Worm (Caenorhabditis elegans) whole organism, L4 larva: ENCODE results near the gene C50F7.6.

Source experiments
- F10B5.3 ChIP-seq: sonication (generic microtip); optimal IDR thresholded peaks from 2 replicates; lab custom pipeline; 2016; ENCODE audit warnings: mild to moderate bottlenecking, missing genetic modification characterization, missing compliant biosample characterization
- T26A8.4 ChIP-seq: fragments of 200-800 bp; sonication (Bioruptor generic); IDR thresholded peaks from 2 replicates; pipeline ENCODE4 v1.3.6; 2022; ENCODE audit warnings: missing genetic modification characterization, missing compliant biosample characterization
- ZK337.2 ChIP-seq: fragments of 200-800 bp; sonication (Bioruptor generic); IDR thresholded peaks from 2 replicates; pipeline ENCODE4 v1.3.6; 2022; ENCODE audit warnings: missing genetic modification reagents, missing genetic modification characterization, missing compliant biosample characterization
- ceh-82 ChIP-seq: sonication (generic microtip); optimal IDR thresholded peaks from 2 replicates; lab custom pipeline; 2017; ENCODE audit warnings: missing biosample characterization, missing genetic modification characterization
- ces-1 ChIP-seq: fragments of 150-350 bp; sonication (generic microtip); optimal IDR thresholded peaks from 4 replicates; lab custom pipeline; 2014; ENCODE audit warnings: missing biosample characterization, missing genetic modification reagents, missing genetic modification characterization
- jun-1 ChIP-seq: fragments of 150-350 bp; optimal IDR thresholded peaks from 2 replicates; lab custom pipeline; 2014; ENCODE audit warnings: missing biosample characterization, missing genetic modification reagents, missing genetic modification characterization
- lin-15B ChIP-seq: fragments of 150-350 bp; sonication (generic microtip); optimal IDR thresholded peaks from 3 replicates; lab custom pipeline; 2014; ENCODE audit warnings: missing biosample characterization, missing genetic modification characterization
- lin-39 ChIP-seq: fragments of 150-350 bp; optimal IDR thresholded peaks from 2 replicates; lab custom pipeline; 2014; ENCODE audit warnings: missing biosample characterization, missing genetic modification reagents, missing genetic modification characterization
- nhr-77 ChIP-seq: fragments of 150-350 bp; optimal IDR thresholded peaks from 2 replicates; lab custom pipeline; 2014; ENCODE audit warnings: missing biosample characterization, missing genetic modification characterization
- pha-4 ChIP-seq, 2 experiments: fragments of 150-350 bp in 1 of 2; fragments of 200-800 bp in 1 of 2; sonication (Bioruptor generic) in 1 of 2; IDR thresholded peaks in 1 of 2; optimal IDR thresholded peaks in 1 of 2; 2 replicates each; pipeline versions ENCODE4 v1.3.6 to Lab custom; 2014 to 2022; ENCODE audit warnings: missing genetic modification characterization in 2 of 2, missing genetic modification reagents in 2 of 2, missing biosample characterization in 1 of 2, missing compliant biosample characterization in 1 of 2
- pqm-1 ChIP-seq: sonication (generic microtip); optimal IDR thresholded peaks from 2 replicates; lab custom pipeline; 2017; ENCODE audit warnings: missing biosample characterization, missing genetic modification characterization
- unc-62 ChIP-seq, 3 experiments: fragments of 150-350 bp in 1 of 3; sonication (generic microtip); optimal IDR thresholded peaks in 2 of 3; peaks in 1 of 3; 1 replicate in 1 of 3; 2 replicates in 2 of 3; lab custom pipeline; 2014 to 2017; ENCODE audit warnings: missing biosample characterization in 3 of 3, missing genetic modification characterization in 3 of 3, missing genetic modification reagents in 3 of 3, missing genotype in 1 of 3
- zag-1 ChIP-seq: fragments of 150-350 bp; optimal IDR thresholded peaks from 2 replicates; lab custom pipeline; 2014; ENCODE audit warnings: missing biosample characterization, missing genetic modification characterization
- zfp-3 ChIP-seq: fragments of 200-800 bp; sonication (Bioruptor generic); conservative IDR thresholded peaks from 2 replicates; pipeline ENCODE4 v1.3.6; 2022; ENCODE audit warnings: missing genetic modification reagents, missing genetic modification characterization, missing compliant biosample characterization

DNA sequence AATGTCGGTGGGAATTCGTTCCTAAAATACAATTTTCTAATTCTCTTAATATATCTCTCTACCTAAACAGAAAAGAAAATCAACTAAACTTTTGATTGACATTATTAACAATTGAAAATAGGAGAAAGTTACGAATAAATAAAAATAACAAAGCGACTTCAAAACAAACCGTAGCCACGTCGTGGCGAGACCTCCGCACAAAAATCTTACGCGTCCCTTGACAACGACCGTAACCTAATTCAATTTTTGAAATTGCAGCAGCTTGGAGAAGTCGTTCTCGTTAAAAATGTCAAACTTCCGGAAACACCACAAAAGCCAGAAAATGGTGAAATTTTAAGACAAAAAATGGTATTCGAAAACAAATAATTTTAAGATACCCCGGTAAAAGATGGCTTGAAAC lies 41.3 kb upstream of the C50F7.6 start:
- TF ChIP-seq pqm-1 (tag; lab: Kevin White, UChicago), result no peak
- no peak for TF ChIP-seq nhr-77 (tag; lab: Kevin White, UChicago)
- no peak for TF ChIP-seq lin-39
- TF ChIP-seq jun-1 (tag; lab: Kevin White, UChicago), result no peak
- TF ChIP-seq zag-1, result no peak
- no peak for TF ChIP-seq ces-1 (GFP tag; lab: Kevin White, UChicago)
- no peak for TF ChIP-seq lin-15B (tag; lab: Kevin White, UChicago)
- no peak for TF ChIP-seq F10B5.3
- TF ChIP-seq T26A8.4 (GFP tag; lab: Robert Waterston, UW), result no peak
- no peak for TF ChIP-seq ZK337.2 (GFP tag; lab: Robert Waterston, UW)
- TF ChIP-seq ceh-82 (tag; lab: Kevin White, UChicago), result no peak
- TF ChIP-seq pha-4 (GFP tag; IDR thresholded peaks at IDR 0.05; lab: Robert Waterston, UW), result no peak
- TF ChIP-seq pha-4 (tag; optimal IDR thresholded peaks at IDR 0.05; lab: Kevin White, UChicago), result no peak
- TF ChIP-seq zfp-3, result no peak
- TF ChIP-seq unc-62 (GFP tag; optimal IDR thresholded peaks at IDR 0.05 in 1 of 2; lab: Kevin White, UChicago), result peak in 1 of 2 experiments; percentile 73
- TF ChIP-seq unc-62 (tag; optimal IDR thresholded peaks at IDR 0.05; lab: Kevin White, UChicago), result no peak
